Fruit fly (Drosophila melanogaster) whole organism, prepupa: ENCODE data around the gene CG2875.

Experiments used
- CG8119 ChIP-seq: fragments of 200-800 bp; sonication (Bioruptor generic); IDR thresholded peaks from 3 replicates; pipeline ENCODE4 v1.3.6; 2022; ENCODE audit warnings: missing biosample characterization, missing genetic modification characterization
- Hr39 ChIP-seq: fragments of 200-800 bp; sonication (Bioruptor generic); optimal IDR thresholded peaks from 2 replicates; lab custom pipeline; 2016; ENCODE audit warnings: missing biosample characterization, missing genetic modification characterization
- OdsH ChIP-seq: fragments of 200-800 bp; sonication (Bioruptor generic); optimal IDR thresholded peaks from 3 replicates; lab custom pipeline; 2016; ENCODE audit warnings: missing biosample characterization, missing genetic modification characterization
- dsx ChIP-seq: fragments of 200-800 bp; optimal IDR thresholded peaks from 3 replicates; lab custom pipeline; 2019; ENCODE audit warnings: missing biosample characterization, mild to moderate bottlenecking, missing genetic modification characterization, moderate library complexity; ENCODE audit not compliant: poor library complexity, severe bottlenecking
- fd85E ChIP-seq: fragments of 200-800 bp; sonication (Bioruptor generic); optimal IDR thresholded peaks from 3 replicates; lab custom pipeline; 2016; ENCODE audit warnings: missing biosample characterization, missing genetic modification characterization

- TF ChIP-seq fd85E (GFP tag; lab: Kevin White, UChicago) (no peak), OdsH (GFP tag; lab: Kevin White, UChicago) (no peak), dsx (GFP tag; lab: Kevin White, UChicago) (no peak), Hr39 (GFP tag; lab: Kevin White, UChicago) (no peak), CG8119 (GFP tag; lab: Robert Waterston, UW) (no peak)
Observed at dm6 chrX:3574306-3574705, 884 bp upstream of the CG2875 start, which contains the start of gene AstA-R1.
